Worm (Caenorhabditis elegans) whole organism, L3 larva: ENCODE data around the gene exc-12.

Experiments
- R02D3.7 ChIP-seq: fragments of 150-350 bp; optimal IDR thresholded peaks from 2 replicates; lab custom pipeline; 2014; ENCODE audit warnings: missing biosample characterization, missing genetic modification characterization
- aly-2 ChIP-seq: fragments of 150-350 bp; optimal IDR thresholded peaks from 2 replicates; lab custom pipeline; 2014; ENCODE audit warnings: missing biosample characterization, missing genetic modification characterization
- ama-1 ChIP-seq: fragments of 150-350 bp; optimal IDR thresholded peaks from 2 replicates; lab custom pipeline; 2018
- ceh-16 ChIP-seq: sonication (generic microtip); optimal IDR thresholded peaks from 2 replicates; lab custom pipeline; 2017; ENCODE audit warnings: missing biosample characterization, missing genetic modification characterization
- ceh-82 ChIP-seq: fragments of 150-350 bp; optimal IDR thresholded peaks from 2 replicates; lab custom pipeline; 2014; ENCODE audit warnings: missing biosample characterization, missing genetic modification characterization
- ceh-9 ChIP-seq: sonication (generic microtip); optimal IDR thresholded peaks from 2 replicates; lab custom pipeline; 2018; ENCODE audit warnings: missing biosample characterization, missing genetic modification characterization
- egl-27 ChIP-seq: sonication (generic microtip); optimal IDR thresholded peaks from 4 replicates; lab custom pipeline; 2017; ENCODE audit warnings: missing biosample characterization, missing genetic modification reagents, missing genetic modification characterization
- egl-5 ChIP-seq: fragments of 150-350 bp; optimal IDR thresholded peaks from 2 replicates; lab custom pipeline; 2017; ENCODE audit warnings: missing biosample characterization, missing genetic modification reagents, missing genetic modification characterization, inconsistent platforms
- elt-1 ChIP-seq: fragments of 150-350 bp; optimal IDR thresholded peaks from 2 replicates; lab custom pipeline; 2014; ENCODE audit warnings: missing biosample characterization, missing genetic modification characterization
- elt-2 ChIP-seq: sonication (generic microtip); optimal IDR thresholded peaks from 2 replicates; lab custom pipeline; 2016; ENCODE audit warnings: missing genetic modification reagents, mild to moderate bottlenecking, missing genetic modification characterization, missing compliant biosample characterization
- fkh-10 ChIP-seq: sonication (generic microtip); optimal IDR thresholded peaks from 2 replicates; lab custom pipeline; 2017; ENCODE audit warnings: missing biosample characterization, missing genetic modification reagents, missing genetic modification characterization
- fkh-2 ChIP-seq: fragments of 150-350 bp; optimal IDR thresholded peaks from 2 replicates; lab custom pipeline; 2014; ENCODE audit warnings: missing biosample characterization, missing genetic modification reagents, missing genetic modification characterization
- fos-1 ChIP-seq: fragments of 150-350 bp; optimal IDR thresholded peaks from 2 replicates; lab custom pipeline; 2014; ENCODE audit warnings: missing biosample characterization, missing genetic modification characterization
- hmg-11 ChIP-seq: sonication (generic microtip); optimal IDR thresholded peaks from 2 replicates; lab custom pipeline; 2016; ENCODE audit warnings: missing genetic modification characterization, missing compliant biosample characterization
- jun-1 ChIP-seq: fragments of 150-350 bp; optimal IDR thresholded peaks from 2 replicates; lab custom pipeline; 2014; ENCODE audit warnings: missing biosample characterization, missing genetic modification reagents, missing genetic modification characterization
- lin-15B ChIP-seq: fragments of 150-350 bp; optimal IDR thresholded peaks from 2 replicates; lab custom pipeline; 2014; ENCODE audit warnings: missing biosample characterization, missing genetic modification characterization
- lin-39 ChIP-seq: fragments of 150-350 bp; optimal IDR thresholded peaks from 2 replicates; lab custom pipeline; 2018; ENCODE audit warnings: missing biosample characterization, missing genetic modification reagents, missing genetic modification characterization
- lsy-12 ChIP-seq: sonication (generic microtip); optimal IDR thresholded peaks from 2 replicates; lab custom pipeline; 2016; ENCODE audit warnings: mild to moderate bottlenecking, missing genetic modification characterization, missing compliant biosample characterization
- nfya-1 ChIP-seq: sonication (generic microtip); optimal IDR thresholded peaks from 2 replicates; lab custom pipeline; 2017; ENCODE audit warnings: missing genetic modification characterization, mild to moderate bottlenecking, missing compliant biosample characterization, antibody characterized with exemption, moderate library complexity; ENCODE audit not compliant: insufficient read depth
- nhr-11 ChIP-seq: fragments of 150-350 bp; optimal IDR thresholded peaks from 2 replicates; lab custom pipeline; 2014; ENCODE audit warnings: missing biosample characterization, missing genetic modification characterization
- nhr-12 ChIP-seq: fragments of 150-350 bp; optimal IDR thresholded peaks from 2 replicates; lab custom pipeline; 2014; ENCODE audit warnings: missing biosample characterization, missing genetic modification characterization
- nhr-25 ChIP-seq: sonication (generic microtip); optimal IDR thresholded peaks from 2 replicates; lab custom pipeline; 2017; ENCODE audit warnings: missing biosample characterization, missing genetic modification characterization
- nhr-67 ChIP-seq: fragments of 150-350 bp; optimal IDR thresholded peaks from 2 replicates; lab custom pipeline; 2014; ENCODE audit warnings: missing biosample characterization, missing genetic modification characterization
- nhr-76 ChIP-seq: fragments of 150-350 bp; sonication (generic microtip); optimal IDR thresholded peaks from 5 replicates; lab custom pipeline; 2014; ENCODE audit warnings: missing biosample characterization, missing genetic modification characterization
- nhr-77 ChIP-seq: fragments of 150-350 bp; optimal IDR thresholded peaks from 2 replicates; lab custom pipeline; 2014; ENCODE audit warnings: missing biosample characterization, missing genetic modification characterization
- pha-4 ChIP-seq: fragments of 150-350 bp; optimal IDR thresholded peaks from 2 replicates; lab custom pipeline; 2014; ENCODE audit warnings: missing biosample characterization, missing genetic modification reagents, missing genetic modification characterization
- pqm-1 ChIP-seq: fragments of 150-350 bp; optimal IDR thresholded peaks from 2 replicates; lab custom pipeline; 2017; ENCODE audit warnings: missing biosample characterization, missing genetic modification characterization, inconsistent platforms
- sea-2 ChIP-seq: fragments of 150-350 bp; sonication (generic microtip); optimal IDR thresholded peaks from 4 replicates; lab custom pipeline; 2014; ENCODE audit warnings: missing biosample characterization, missing genetic modification reagents, missing genetic modification characterization
- snpc-4 ChIP-seq: fragments of 150-350 bp; optimal IDR thresholded peaks from 2 replicates; lab custom pipeline; 2014; ENCODE audit warnings: missing biosample characterization, missing genetic modification characterization
- unc-39 ChIP-seq: sonication (generic microtip); optimal IDR thresholded peaks from 4 replicates; lab custom pipeline; 2017; ENCODE audit warnings: missing biosample characterization, missing genetic modification characterization
- unc-62 ChIP-seq: fragments of 150-350 bp; sonication (generic microtip); optimal IDR thresholded peaks from 4 replicates; lab custom pipeline; 2014; ENCODE audit warnings: missing biosample characterization, missing genetic modification reagents, missing genetic modification characterization
- ztf-11 ChIP-seq: fragments of 150-350 bp; optimal IDR thresholded peaks from 2 replicates; lab custom pipeline; 2014; ENCODE audit warnings: missing biosample characterization, missing genetic modification characterization

exc-12 gene

DNA sequence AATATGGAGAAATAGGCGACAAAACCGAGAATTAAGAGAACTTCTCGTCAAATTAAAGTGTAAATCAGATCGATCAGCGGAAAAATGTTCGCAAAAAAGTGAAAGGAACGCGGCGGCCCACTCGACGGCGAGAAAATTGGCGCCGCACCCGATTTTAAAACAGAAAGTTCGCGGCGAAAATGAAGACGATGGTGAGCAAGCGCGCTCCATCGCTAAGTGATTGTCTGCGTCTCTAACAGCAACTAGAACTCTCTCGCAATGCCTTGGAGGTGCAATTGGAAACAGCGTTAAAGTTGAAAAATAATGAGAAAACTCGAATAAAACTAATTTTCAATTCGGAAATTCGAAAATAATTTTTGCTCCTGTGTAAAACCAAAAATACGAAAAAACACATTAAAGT is 40.2 kb downstream of the exc-12 start (continued):
- peak; percentile 34 for TF ChIP-seq lsy-12 (tag; lab: Kevin White, UChicago)
- TF ChIP-seq egl-5 (tag; lab: Kevin White, UChicago) = no peak
- TF ChIP-seq ztf-11 = no peak
- TF ChIP-seq unc-62 (GFP tag; lab: Kevin White, UChicago) = no peak
- TF ChIP-seq sea-2 (GFP tag; lab: Kevin White, UChicago) = no peak
- no peak for TF ChIP-seq ama-1 (lab: Kevin White, UChicago)
- no peak for TF ChIP-seq jun-1 (tag; lab: Kevin White, UChicago)
- peak; percentile 61 for TF ChIP-seq hmg-11 (tag; lab: Kevin White, UChicago)
- TF ChIP-seq fos-1 (tag; lab: Kevin White, UChicago) = no peak
- TF ChIP-seq R02D3.7 (tag; lab: Kevin White, UChicago) = no peak
- no peak for TF ChIP-seq fkh-10 (GFP tag; lab: Kevin White, UChicago)
- TF ChIP-seq snpc-4 (tag; lab: Kevin White, UChicago) = peak; percentile 35

ce11 chrIII:13528513-13529249 is 41.6 kb downstream of the exc-12 start:
- TF ChIP-seq elt-2 (tag; lab: Kevin White, UChicago) (peak; percentile 43), pqm-1 (tag; lab: Kevin White, UChicago) (peak; percentile 19), nhr-25 (no peak), pha-4 (peak; percentile 71), nhr-11 (tag; lab: Kevin White, UChicago) (no peak), nhr-67 (tag; lab: Kevin White, UChicago) (no peak), nfya-1 (tag; lab: Kevin White, UChicago) (no peak), fkh-10 (GFP tag; lab: Kevin White, UChicago) (no peak), ceh-82 (tag; lab: Kevin White, UChicago) (no peak), nhr-76 (no peak), ceh-16 (tag; lab: Kevin White, UChicago) (no peak), fkh-2 (tag; lab: Kevin White, UChicago) (no peak), aly-2 (tag; lab: Kevin White, UChicago) (no peak), ztf-11 (no peak), lin-39 (tag; lab: Kevin White, UChicago) (no peak), egl-27 (tag; lab: Kevin White, UChicago) (no peak)

ce11 chrIII:13527424-13528097 is 42.7 kb downstream of the exc-12 start, which contains the start of gene lron-13:
Gene lron-13 (plus strand): TSS chrIII:13527438.
- peak; percentile 31 for TF ChIP-seq pqm-1 (tag; lab: Kevin White, UChicago)
- TF ChIP-seq lin-39 (tag; lab: Kevin White, UChicago) = no peak
- TF ChIP-seq nhr-11 (tag; lab: Kevin White, UChicago) = no peak
- no peak for TF ChIP-seq aly-2 (tag; lab: Kevin White, UChicago)
- no peak for TF ChIP-seq nhr-77 (tag; lab: Kevin White, UChicago)
- peak; percentile 63 for TF ChIP-seq pha-4
- TF ChIP-seq nhr-12 (tag; lab: Kevin White, UChicago) = no peak
- TF ChIP-seq ceh-16 (tag; lab: Kevin White, UChicago) = no peak
- peak; percentile 38 for TF ChIP-seq elt-2 (tag; lab: Kevin White, UChicago)
- no peak for TF ChIP-seq ceh-9
- no peak for TF ChIP-seq lsy-12 (tag; lab: Kevin White, UChicago)
- TF ChIP-seq egl-27 (tag; lab: Kevin White, UChicago) = no peak
- TF ChIP-seq ama-1 (lab: Kevin White, UChicago) = peak; percentile 23
- peak; percentile 3 for TF ChIP-seq lin-15B (tag; lab: Kevin White, UChicago)
- no peak for TF ChIP-seq unc-39 (tag; lab: Kevin White, UChicago)
- TF ChIP-seq, all 47 proteins: peak for 5

ce11 chrIII:13526702-13527101 is 43.5 kb downstream of the exc-12 start:
- TF ChIP-seq elt-1 (no peak), lsy-12 (tag; lab: Kevin White, UChicago) (no peak), R02D3.7 (tag; lab: Kevin White, UChicago) (no peak), hmg-11 (tag; lab: Kevin White, UChicago) (no peak), egl-27 (tag; lab: Kevin White, UChicago) (no peak), fkh-10 (GFP tag; lab: Kevin White, UChicago) (peak; percentile 16)
